Fruit fly (Drosophila melanogaster) whole organism, prepupa: Measurements from ENCODE around the gene CG5087.

ENCODE experiments used
- CG3919 ChIP-seq: fragments of 200-800 bp; sonication (Bioruptor generic); optimal IDR thresholded peaks from 3 replicates; lab custom pipeline; 2016; ENCODE audit warnings: missing biosample characterization, missing genetic modification characterization
- Eip78C ChIP-seq: fragments of 200-800 bp; sonication (Bioruptor generic); peaks from one replicate; lab custom pipeline; 2016; ENCODE audit warnings: missing biosample characterization, missing genetic modification characterization

Gene CG5087

DNA sequence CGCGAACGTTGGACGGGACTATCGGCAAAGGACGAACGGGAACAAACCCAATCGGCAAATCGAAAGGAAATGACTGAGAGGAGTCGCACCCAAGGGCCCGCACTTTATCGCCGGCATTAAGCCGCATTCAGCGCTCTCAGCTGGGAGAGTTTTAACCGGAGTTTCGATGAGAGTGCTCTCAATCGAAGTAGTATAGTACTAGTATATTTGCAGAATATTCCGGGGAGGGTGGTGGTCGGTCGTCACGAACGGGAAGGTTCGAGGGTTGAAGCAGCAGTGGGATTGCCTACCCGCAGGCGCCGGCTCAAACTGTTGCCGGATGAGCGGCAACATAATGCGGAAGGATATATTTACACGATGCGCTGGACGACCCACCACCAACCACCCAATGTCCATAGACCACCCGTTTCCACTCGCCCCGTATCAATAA lies 53.9 kb downstream of the CG5087 start:
- TF ChIP-seq CG3919 (GFP tag; lab: Kevin White, UChicago) = no peak
- peak; percentile 19 for TF ChIP-seq Eip78C
- TF ChIP-seq, all 60 proteins: peak for 1
